In genomic region chr2L:10426534-10427048, dm6 we compare ENCODE assay signal across 1 fruit fly cellular context.
TF ChIP-seq lines count a peak whose summit lies in the region.

SmB (minus strand) TSS chr2L:10426627.
KdelR (plus strand) TSS chr2L:10426887.

TF ChIP-seq in whole organism, embryonic, 481 proteins besides CTCF, POLR2A, EP300 and RAD21 (continued from another document and continues in another):
- TF ChIP-seq zen2 (GFP tag; IDR thresholded peaks at IDR 0.05; lab: Robert Waterston, UW; ENCODE audit: partially characterized antibody) = peak; percentile 66
- TF ChIP-seq CG4360 (GFP tag; IDR thresholded peaks at IDR 0.05; lab: Robert Waterston, UW) = no peak
- TF ChIP-seq CG15514 (GFP tag; optimal IDR thresholded peaks at IDR 0.05; lab: Kevin White, UChicago) = peak; percentile 66
- peak in 1 of 2 experiments; percentile 13 for TF ChIP-seq dpn (GFP tag; optimal IDR thresholded peaks at IDR 0.05; lab: Kevin White, UChicago)
- TF ChIP-seq tna (GFP tag; IDR thresholded peaks at IDR 0.05; lab: Robert Waterston, UW; ENCODE audit: partially characterized antibody) = peak; percentile 84
- TF ChIP-seq ac (GFP tag; optimal IDR thresholded peaks at IDR 0.05; lab: Kevin White, UChicago) = no peak
- TF ChIP-seq CG31224 (GFP tag; IDR thresholded peaks at IDR 0.05; lab: Robert Waterston, UW) = no peak
- TF ChIP-seq bowl (GFP tag; IDR thresholded peaks at IDR 0.05; lab: Robert Waterston, UW) = no peak
- TF ChIP-seq Sin3A (optimal IDR thresholded peaks at IDR 0.05; lab: Kevin White, UChicago) = peak; percentile 44
- peak; percentile 40 for TF ChIP-seq gcm (GFP tag; optimal IDR thresholded peaks at IDR 0.05; lab: Kevin White, UChicago)
- no peak for TF ChIP-seq TFAM (GFP tag; optimal IDR thresholded peaks at IDR 0.05; lab: Kevin White, UChicago)
- peak; percentile 7 for TF ChIP-seq CG18476 (GFP tag; optimal IDR thresholded peaks at IDR 0.05; lab: Kevin White, UChicago)
- no peak for TF ChIP-seq ranshi (GFP tag; IDR thresholded peaks at IDR 0.05; lab: Robert Waterston, UW)
- peak; percentile 83 for TF ChIP-seq Ets97D (GFP tag; optimal IDR thresholded peaks at IDR 0.05; lab: Kevin White, UChicago)
- peak; percentile 51 for TF ChIP-seq pzg (GFP tag; optimal IDR thresholded peaks at IDR 0.05; lab: Kevin White, UChicago)
- TF ChIP-seq crol (GFP tag; IDR thresholded peaks at IDR 0.05; lab: Robert Waterston, UW) = no peak
- TF ChIP-seq CG12744 (GFP tag; optimal IDR thresholded peaks at IDR 0.05; lab: Kevin White, UChicago) = no peak
- no peak for TF ChIP-seq abd-A (tag; optimal IDR thresholded peaks at IDR 0.05; lab: Kevin White, UChicago)
- TF ChIP-seq CG4820 (GFP tag; optimal IDR thresholded peaks at IDR 0.05; lab: Kevin White, UChicago) = no peak
- no peak for TF ChIP-seq Hmx (GFP tag; optimal IDR thresholded peaks at IDR 0.05; lab: Kevin White, UChicago)
- no peak for TF ChIP-seq mam (GFP tag; optimal IDR thresholded peaks at IDR 0.05; lab: Kevin White, UChicago)
- TF ChIP-seq Ravus (GFP tag; IDR thresholded peaks at IDR 0.05; lab: Robert Waterston, UW) = no peak
- no peak for TF ChIP-seq Sox102F (GFP tag; optimal IDR thresholded peaks at IDR 0.05; lab: Kevin White, UChicago)
- TF ChIP-seq tup (GFP tag; optimal IDR thresholded peaks at IDR 0.05; lab: Kevin White, UChicago) = no peak
- TF ChIP-seq CG16815 (GFP tag; optimal IDR thresholded peaks at IDR 0.05; lab: Kevin White, UChicago) = no peak
- no peak for TF ChIP-seq CG17802 (tag; optimal IDR thresholded peaks at IDR 0.05; lab: Kevin White, UChicago)
- no peak for TF ChIP-seq pb (GFP tag; optimal IDR thresholded peaks at IDR 0.05; lab: Kevin White, UChicago)
- no peak for TF ChIP-seq CG1529 (GFP tag; optimal IDR thresholded peaks at IDR 0.05; lab: Kevin White, UChicago)
- no peak for TF ChIP-seq salm (tag; optimal IDR thresholded peaks at IDR 0.05; lab: Kevin White, UChicago)
- no peak for TF ChIP-seq CG11085 (GFP tag; IDR thresholded peaks at IDR 0.05; lab: Robert Waterston, UW)
- no peak for TF ChIP-seq croc (GFP tag; conservative IDR thresholded peaks at IDR 0.05; lab: Robert Waterston, UW)
- no peak for TF ChIP-seq CG2678 (tag; optimal IDR thresholded peaks at IDR 0.05; lab: Kevin White, UChicago)
- no peak for TF ChIP-seq dan (GFP tag; IDR thresholded peaks at IDR 0.05; lab: Robert Waterston, UW)
- peak; percentile 16 for TF ChIP-seq CG1603 (tag; optimal IDR thresholded peaks at IDR 0.05; lab: Kevin White, UChicago)
- TF ChIP-seq peb (GFP tag; IDR thresholded peaks at IDR 0.05; lab: Robert Waterston, UW) = no peak
- TF ChIP-seq Xbp1 (GFP tag; optimal IDR thresholded peaks at IDR 0.05; lab: Kevin White, UChicago) = peak; percentile 97
- peak; percentile 20 for TF ChIP-seq CG10431 (GFP tag; optimal IDR thresholded peaks at IDR 0.05; lab: Kevin White, UChicago)
- no peak for TF ChIP-seq HLH3B (GFP tag; IDR thresholded peaks at IDR 0.05; lab: Robert Waterston, UW)
- TF ChIP-seq CG14050 (GFP tag; IDR thresholded peaks at IDR 0.05; lab: Robert Waterston, UW) = no peak
- no peak for TF ChIP-seq CG11504 (tag; optimal IDR thresholded peaks at IDR 0.05; lab: Kevin White, UChicago)
- TF ChIP-seq CG14860 (GFP tag; IDR thresholded peaks at IDR 0.05; lab: Robert Waterston, UW; ENCODE audit: partially characterized antibody) = peak; percentile 90
- TF ChIP-seq Mad (GFP tag; optimal IDR thresholded peaks at IDR 0.05; lab: Kevin White, UChicago) = no peak
- TF ChIP-seq Poxn (GFP tag; IDR thresholded peaks at IDR 0.05; lab: Robert Waterston, UW) = no peak
- TF ChIP-seq vnd (GFP tag; IDR thresholded peaks at IDR 0.05; lab: Robert Waterston, UW; ENCODE audit: partially characterized antibody) = peak; percentile 89; the same call in 2 of the 3 replicates
- no peak for TF ChIP-seq CG1792 (GFP tag; optimal IDR thresholded peaks at IDR 0.05; lab: Kevin White, UChicago)
- TF ChIP-seq CG3407 (GFP tag; optimal IDR thresholded peaks at IDR 0.05; lab: Kevin White, UChicago) = no peak
- no peak for TF ChIP-seq Tbp (GFP tag; optimal IDR thresholded peaks at IDR 0.05; lab: Kevin White, UChicago)
- TF ChIP-seq cas (GFP tag; IDR thresholded peaks at IDR 0.05; lab: Robert Waterston, UW) = no peak
- TF ChIP-seq pan (optimal IDR thresholded peaks at IDR 0.05; lab: Kevin White, UChicago) = no peak
- TF ChIP-seq pan (GFP tag; optimal IDR thresholded peaks at IDR 0.05 in 1 of 2, IDR thresholded peaks at IDR 0.05 in 1 of 2) = no peak
- no peak for TF ChIP-seq Hand (GFP tag; optimal IDR thresholded peaks at IDR 0.05; lab: Kevin White, UChicago)
- no peak for TF ChIP-seq usp (GFP tag; optimal IDR thresholded peaks at IDR 0.05; lab: Kevin White, UChicago)
- peak; percentile 90 for TF ChIP-seq kay (GFP tag; optimal IDR thresholded peaks at IDR 0.05; lab: Kevin White, UChicago)
- TF ChIP-seq B-H2 (GFP tag; optimal IDR thresholded peaks at IDR 0.05; lab: Kevin White, UChicago) = no peak
- TF ChIP-seq bigmax (GFP tag; optimal IDR thresholded peaks at IDR 0.05; lab: Kevin White, UChicago) = no peak
- TF ChIP-seq slp2 (GFP tag; optimal IDR thresholded peaks at IDR 0.05; lab: Kevin White, UChicago) = no peak
- TF ChIP-seq Rfx (GFP tag; IDR thresholded peaks at IDR 0.05; lab: Robert Waterston, UW) = no peak
- TF ChIP-seq CG2120 (GFP tag; optimal IDR thresholded peaks at IDR 0.05; lab: Kevin White, UChicago) = peak; percentile 51
- TF ChIP-seq zfh1 (GFP tag; IDR thresholded peaks at IDR 0.05; lab: Robert Waterston, UW) = peak; percentile 6; the same call in 1 of the 3 replicates
- TF ChIP-seq pum (GFP tag; optimal IDR thresholded peaks at IDR 0.05; lab: Kevin White, UChicago) = peak; percentile 10
- no peak for TF ChIP-seq odd (GFP tag; optimal IDR thresholded peaks at IDR 0.05; lab: Kevin White, UChicago)
- TF ChIP-seq Hr51 (GFP tag; optimal IDR thresholded peaks at IDR 0.05; lab: Kevin White, UChicago) = no peak
- TF ChIP-seq chm (GFP tag; IDR thresholded peaks at IDR 0.05; lab: Robert Waterston, UW) = no peak
- TF ChIP-seq CoRest (tag; optimal IDR thresholded peaks at IDR 0.05; lab: Kevin White, UChicago) = peak; percentile 16
- no peak for TF ChIP-seq Aef1 (GFP tag; IDR thresholded peaks at IDR 0.05; lab: Robert Waterston, UW)
- TF ChIP-seq CG2875 (GFP tag; optimal IDR thresholded peaks at IDR 0.05; lab: Kevin White, UChicago) = no peak
- TF ChIP-seq Doc2 (GFP tag; IDR thresholded peaks at IDR 0.05; lab: Robert Waterston, UW) = no peak
- TF ChIP-seq sr (GFP tag; IDR thresholded peaks at IDR 0.05; lab: Robert Waterston, UW) = no peak
- TF ChIP-seq Chrac-16 (GFP tag; optimal IDR thresholded peaks at IDR 0.05; lab: Kevin White, UChicago) = peak; percentile 7
- no peak for TF ChIP-seq sim (GFP tag; IDR thresholded peaks at IDR 0.05; lab: Robert Waterston, UW)
- TF ChIP-seq Sox100B (GFP tag; optimal IDR thresholded peaks at IDR 0.05; lab: Kevin White, UChicago) = peak; percentile 48
- TF ChIP-seq ci (GFP tag; IDR thresholded peaks at IDR 0.05; lab: Robert Waterston, UW) = no peak
- no peak for TF ChIP-seq NfI (GFP tag; optimal IDR thresholded peaks at IDR 0.05; lab: Kevin White, UChicago)
- no peak for TF ChIP-seq ro (GFP tag; IDR thresholded peaks at IDR 0.05; lab: Robert Waterston, UW)
- TF ChIP-seq HLHmδ (GFP tag; optimal IDR thresholded peaks at IDR 0.05; lab: Kevin White, UChicago) = no peak
- TF ChIP-seq CG4424 (GFP tag; optimal IDR thresholded peaks at IDR 0.05; lab: Kevin White, UChicago) = peak; percentile 37
- TF ChIP-seq Gug (GFP tag; IDR thresholded peaks at IDR 0.05; lab: Robert Waterston, UW) = no peak
- no peak for TF ChIP-seq Bteb2 (GFP tag; optimal IDR thresholded peaks at IDR 0.05; lab: Kevin White, UChicago)
- TF ChIP-seq CG18764 (GFP tag; optimal IDR thresholded peaks at IDR 0.05; lab: Kevin White, UChicago) = no peak
- TF ChIP-seq Usf (GFP tag; optimal IDR thresholded peaks at IDR 0.05; lab: Kevin White, UChicago) = no peak
- no peak for TF ChIP-seq CG11695 (GFP tag; IDR thresholded peaks at IDR 0.05; lab: Robert Waterston, UW)
- TF ChIP-seq knrl (GFP tag; IDR thresholded peaks at IDR 0.05; lab: Robert Waterston, UW; ENCODE audit: partially characterized antibody) = peak; percentile 69
- no peak for TF ChIP-seq jing (GFP tag; optimal IDR thresholded peaks at IDR 0.05; lab: Kevin White, UChicago)
- no peak for TF ChIP-seq CG12942 (GFP tag; optimal IDR thresholded peaks at IDR 0.05; lab: Kevin White, UChicago)
- TF ChIP-seq mld (GFP tag; IDR thresholded peaks at IDR 0.05; lab: Robert Waterston, UW; ENCODE audit: partially characterized antibody) = peak; percentile 76; the same call in 2 of the 3 replicates
- peak; percentile 69 for TF ChIP-seq BEAF-32 (GFP tag; optimal IDR thresholded peaks at IDR 0.05; lab: Kevin White, UChicago)
- no peak for TF ChIP-seq grn (GFP tag; optimal IDR thresholded peaks at IDR 0.05; lab: Kevin White, UChicago)
- no peak for TF ChIP-seq nau (GFP tag; optimal IDR thresholded peaks at IDR 0.05; lab: Kevin White, UChicago)
- no peak for TF ChIP-seq CG10565 (GFP tag; optimal IDR thresholded peaks at IDR 0.05; lab: Kevin White, UChicago)
- no peak for TF ChIP-seq lab (GFP tag; optimal IDR thresholded peaks at IDR 0.05; lab: Kevin White, UChicago)
- no peak for TF ChIP-seq CG31365 (tag; optimal IDR thresholded peaks at IDR 0.05; lab: Kevin White, UChicago)
- TF ChIP-seq CG4707 (GFP tag; optimal IDR thresholded peaks at IDR 0.05; lab: Kevin White, UChicago) = no peak
- TF ChIP-seq Fer2 (tag; optimal IDR thresholded peaks at IDR 0.05; lab: Kevin White, UChicago) = no peak
- no peak for TF ChIP-seq CG7745 (tag; optimal IDR thresholded peaks at IDR 0.05; lab: Kevin White, UChicago)
- no peak for TF ChIP-seq klu (GFP tag; IDR thresholded peaks at IDR 0.05; lab: Robert Waterston, UW)
- TF ChIP-seq CG7987 (GFP tag; optimal IDR thresholded peaks at IDR 0.05; lab: Kevin White, UChicago) = no peak
- TF ChIP-seq jumu (GFP tag; optimal IDR thresholded peaks at IDR 0.05; lab: Kevin White, UChicago) = peak; percentile 7
- TF ChIP-seq dm (GFP tag; optimal IDR thresholded peaks at IDR 0.05; lab: Kevin White, UChicago) = peak; percentile 80
- no peak for TF ChIP-seq CG13894 (tag; optimal IDR thresholded peaks at IDR 0.05; lab: Kevin White, UChicago)
- TF ChIP-seq Kr (GFP tag; optimal IDR thresholded peaks at IDR 0.05; lab: Kevin White, UChicago) = no peak
- no peak for TF ChIP-seq gro (GFP tag; optimal IDR thresholded peaks at IDR 0.05; lab: Kevin White, UChicago)
- TF ChIP-seq CG10543 (GFP tag; optimal IDR thresholded peaks at IDR 0.05; lab: Kevin White, UChicago) = no peak
- TF ChIP-seq CG11456 (GFP tag; IDR thresholded peaks at IDR 0.05; lab: Robert Waterston, UW) = no peak
- TF ChIP-seq Myb (GFP tag; optimal IDR thresholded peaks at IDR 0.05; lab: Kevin White, UChicago) = no peak
- TF ChIP-seq eyg (GFP tag; optimal IDR thresholded peaks at IDR 0.05; lab: Kevin White, UChicago) = no peak
- no peak for TF ChIP-seq CG14965 (GFP tag; optimal IDR thresholded peaks at IDR 0.05; lab: Kevin White, UChicago; ENCODE audit: borderline replicate concordance)
- TF ChIP-seq ara (GFP tag; IDR thresholded peaks at IDR 0.05; lab: Robert Waterston, UW) = no peak
- peak; percentile 92 for TF ChIP-seq MESR4 (GFP tag; optimal IDR thresholded peaks at IDR 0.05; lab: Kevin White, UChicago)
- TF ChIP-seq insv (GFP tag; optimal IDR thresholded peaks at IDR 0.05; lab: Kevin White, UChicago) = no peak
- no peak for TF ChIP-seq emc (GFP tag; optimal IDR thresholded peaks at IDR 0.05; lab: Kevin White, UChicago)
- TF ChIP-seq Fer3 (tag; optimal IDR thresholded peaks at IDR 0.05; lab: Kevin White, UChicago) = no peak
- peak; percentile 22 for TF ChIP-seq PHDP (tag; optimal IDR thresholded peaks at IDR 0.05; lab: Kevin White, UChicago)
- TF ChIP-seq kni (GFP tag; optimal IDR thresholded peaks at IDR 0.05; lab: Kevin White, UChicago) = no peak
- TF ChIP-seq Side (GFP tag; optimal IDR thresholded peaks at IDR 0.05; lab: Kevin White, UChicago) = no peak
- TF ChIP-seq lmd (GFP tag; IDR thresholded peaks at IDR 0.05; lab: Robert Waterston, UW) = no peak
- TF ChIP-seq luna (GFP tag; optimal IDR thresholded peaks at IDR 0.05; lab: Kevin White, UChicago) = no peak
- TF ChIP-seq zf30C (GFP tag; optimal IDR thresholded peaks at IDR 0.05; lab: Kevin White, UChicago) = no peak
- no peak for TF ChIP-seq Lpt (GFP tag; optimal IDR thresholded peaks at IDR 0.05; lab: Kevin White, UChicago)
- TF ChIP-seq CG12071 (GFP tag; optimal IDR thresholded peaks at IDR 0.05; lab: Kevin White, UChicago) = no peak
- TF ChIP-seq D (optimal IDR thresholded peaks at IDR 0.05; lab: Kevin White, UChicago) = no peak
- TF ChIP-seq D (GFP tag; optimal IDR thresholded peaks at IDR 0.05; lab: Kevin White, UChicago) = no peak
- TF ChIP-seq pnt (GFP tag; optimal IDR thresholded peaks at IDR 0.05; lab: Kevin White, UChicago) = no peak
- TF ChIP-seq CG3065 (GFP tag; optimal IDR thresholded peaks at IDR 0.05; lab: Kevin White, UChicago) = no peak
- TF ChIP-seq CG17361 (GFP tag; IDR thresholded peaks at IDR 0.05; lab: Robert Waterston, UW) = peak; percentile 60; the same call in 2 of the 3 replicates
- peak; percentile 66 for TF ChIP-seq bbx (GFP tag; IDR thresholded peaks at IDR 0.05; lab: Robert Waterston, UW; ENCODE audit: partially characterized antibody)
- no peak for TF ChIP-seq CG2202 (tag; optimal IDR thresholded peaks at IDR 0.05; lab: Kevin White, UChicago)
- TF ChIP-seq Lhr (GFP tag; optimal IDR thresholded peaks at IDR 0.05; lab: Kevin White, UChicago) = peak; percentile 56
- TF ChIP-seq fd96Cb (tag; optimal IDR thresholded peaks at IDR 0.05; lab: Kevin White, UChicago) = no peak
- no peak for TF ChIP-seq seq (GFP tag; IDR thresholded peaks at IDR 0.05; lab: Robert Waterston, UW)
- TF ChIP-seq HmgD (GFP tag; optimal IDR thresholded peaks at IDR 0.05; lab: Kevin White, UChicago) = no peak
- no peak for TF ChIP-seq CG8944 (GFP tag; optimal IDR thresholded peaks at IDR 0.05; lab: Kevin White, UChicago)
- TF ChIP-seq D19B (GFP tag; optimal IDR thresholded peaks at IDR 0.05; lab: Kevin White, UChicago) = no peak
- no peak for TF ChIP-seq fd102C (GFP tag; optimal IDR thresholded peaks at IDR 0.05; lab: Kevin White, UChicago)
- no peak for TF ChIP-seq CG1602 (GFP tag; optimal IDR thresholded peaks at IDR 0.05; lab: Kevin White, UChicago)
- peak; percentile 61 for TF ChIP-seq lilli (GFP tag; optimal IDR thresholded peaks at IDR 0.05; lab: Kevin White, UChicago)
- no peak for TF ChIP-seq CG9609 (GFP tag; optimal IDR thresholded peaks at IDR 0.05; lab: Kevin White, UChicago)
- no peak for TF ChIP-seq cwo (GFP tag; optimal IDR thresholded peaks at IDR 0.05; lab: Kevin White, UChicago)
- TF ChIP-seq CG10959 (GFP tag; IDR thresholded peaks at IDR 0.05; lab: Robert Waterston, UW) = no peak
